Worm (Caenorhabditis elegans) whole organism, L4/young adult: ENCODE measurements around the gene algn-13.

Experiments
- W03F9.2 ChIP-seq: fragments of 150-350 bp; optimal IDR thresholded peaks from 2 replicates; lab custom pipeline; 2014; ENCODE audit warnings: missing biosample characterization, missing genetic modification characterization
- dao-5 ChIP-seq: sonication (generic microtip); optimal IDR thresholded peaks from 2 replicates; lab custom pipeline; 2016; ENCODE audit warnings: missing genotype, missing genetic modification characterization, moderate library complexity, missing compliant biosample characterization
- him-1 ChIP-seq: sonication (generic microtip); optimal IDR thresholded peaks from 2 replicates; lab custom pipeline; 2016; ENCODE audit warnings: missing genotype, missing genetic modification reagents, missing genetic modification characterization, missing compliant biosample characterization

The algn-13 gene

ce11 chrV:13981677-13982076 is 19.9 kb upstream of the algn-13 start:
- no peak for TF ChIP-seq W03F9.2
- no peak for TF ChIP-seq him-1
- no peak for TF ChIP-seq dao-5 (tag; lab: Kevin White, UChicago)

- TF ChIP-seq dao-5 (tag; lab: Kevin White, UChicago) (no peak), him-1 (no peak), W03F9.2 (no peak)
These were observed 19.0 kb upstream of the algn-13 start, which contains the start of gene eol-1 for ce11 chrV:13980807-13981206. eol-1 (minus strand) TSS chrV:13980907.

DNA sequence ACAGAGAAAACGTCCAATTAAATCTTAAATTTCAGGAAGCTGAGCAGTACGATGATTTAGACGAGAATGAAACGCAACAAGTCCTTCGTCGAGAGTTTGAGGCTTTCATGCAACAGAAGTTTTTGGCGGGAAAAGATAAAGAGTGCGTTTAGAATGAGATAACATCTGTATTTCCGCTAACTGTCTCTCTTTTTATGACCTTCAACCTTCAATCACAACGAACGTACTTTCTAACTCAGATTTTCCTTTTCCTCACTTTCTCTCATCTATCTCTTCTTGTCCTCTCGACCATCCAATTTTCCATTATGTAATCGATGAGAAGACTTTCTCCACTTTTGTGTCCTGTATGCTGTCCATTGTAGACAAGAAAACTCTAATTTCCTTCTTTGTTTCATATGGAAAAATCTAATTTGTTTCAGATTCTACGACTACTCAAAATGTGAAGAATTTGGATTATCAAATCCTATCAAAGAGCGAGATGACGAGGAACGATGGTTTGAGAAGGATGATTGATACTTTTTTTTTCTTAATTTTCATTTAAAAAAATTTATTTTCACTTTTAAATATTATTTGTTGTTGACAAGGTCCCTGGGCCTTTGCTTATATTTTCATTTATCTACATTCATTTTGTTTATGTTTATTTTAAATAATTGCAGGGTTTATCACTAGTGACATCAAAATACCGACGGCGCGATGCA is 1.7 kb upstream of the algn-13 start, which contains the start of gene sao-1:
Gene sao-1, plus strand, starts transcription at position 648 of the 698 bp plus-strand sequence.
- no peak for TF ChIP-seq W03F9.2
- no peak for TF ChIP-seq him-1

- TF ChIP-seq dao-5 (tag; lab: Kevin White, UChicago) (no peak), him-1 (no peak), W03F9.2 (no peak)
These were observed 861 bp downstream of the algn-13 start, which contains the start of gene srh-24 for ce11 chrV:13960916-13961315. srh-24 (minus strand) TSS chrV:13961016.

- TF ChIP-seq dao-5 (tag; lab: Kevin White, UChicago) = no peak
- TF ChIP-seq W03F9.2 = no peak
- no peak for TF ChIP-seq him-1
These were observed 3.5 kb downstream of the algn-13 start, which contains the start of gene R10D12.10 for ce11 chrV:13958247-13958646. R10D12.10 (minus strand) TSS chrV:13958347.

DNA sequence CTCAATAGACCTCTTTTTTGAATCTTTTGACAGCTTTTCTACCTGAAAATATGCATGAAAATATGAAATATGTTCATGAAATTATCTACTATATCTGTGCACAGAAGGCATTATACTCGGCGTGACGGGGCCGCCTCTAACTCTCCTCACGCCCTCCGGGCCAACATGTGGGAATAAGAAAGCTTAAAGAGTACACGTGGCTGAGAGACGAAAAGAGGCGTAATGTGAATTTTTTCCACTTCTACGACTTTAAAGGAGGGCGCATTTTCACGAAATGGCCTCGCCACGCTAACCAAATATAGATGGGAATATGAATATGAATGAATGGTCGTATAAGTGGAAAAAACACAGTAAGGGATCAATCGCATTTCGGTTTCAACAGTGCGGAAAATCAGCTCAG is 4.1 kb downstream of the algn-13 start:
- TF ChIP-seq him-1 (no peak), dao-5 (tag; lab: Kevin White, UChicago) (no peak), W03F9.2 (no peak)

DNA sequence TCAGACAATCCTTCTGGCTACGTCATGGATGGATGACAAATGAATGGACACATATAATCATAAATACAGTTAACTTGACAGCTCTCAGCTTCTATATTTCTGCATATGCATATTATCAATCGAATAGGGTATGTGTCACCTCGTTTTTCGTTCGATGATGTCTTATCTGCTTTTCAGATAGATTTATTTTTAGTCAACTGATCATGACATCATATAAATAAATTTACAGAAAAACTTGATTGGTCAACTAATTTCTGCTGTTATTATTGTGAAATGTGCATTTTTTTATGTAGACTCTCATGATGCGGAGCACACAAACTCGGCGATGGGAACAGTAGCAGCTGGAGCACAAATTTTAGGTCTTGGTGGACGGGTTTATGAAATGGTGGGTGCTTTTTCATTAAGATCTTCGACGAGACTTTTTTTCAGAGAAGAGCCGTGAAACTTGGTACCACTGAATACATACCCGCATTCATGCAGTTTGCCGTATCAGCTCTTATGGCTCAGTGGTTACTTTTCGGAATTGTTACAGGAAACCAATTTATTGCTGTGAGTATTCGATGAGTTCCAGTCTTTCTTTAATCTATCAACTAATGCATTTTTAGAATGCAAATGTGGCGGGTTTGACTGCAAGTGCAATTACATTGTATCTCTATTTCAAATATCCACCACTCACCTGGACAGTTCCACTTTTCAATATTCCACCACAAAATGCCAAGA is 6.2 kb downstream of the algn-13 start:
- TF ChIP-seq dao-5 (tag; lab: Kevin White, UChicago) (no peak), him-1 (no peak), W03F9.2 (no peak)

DNA sequence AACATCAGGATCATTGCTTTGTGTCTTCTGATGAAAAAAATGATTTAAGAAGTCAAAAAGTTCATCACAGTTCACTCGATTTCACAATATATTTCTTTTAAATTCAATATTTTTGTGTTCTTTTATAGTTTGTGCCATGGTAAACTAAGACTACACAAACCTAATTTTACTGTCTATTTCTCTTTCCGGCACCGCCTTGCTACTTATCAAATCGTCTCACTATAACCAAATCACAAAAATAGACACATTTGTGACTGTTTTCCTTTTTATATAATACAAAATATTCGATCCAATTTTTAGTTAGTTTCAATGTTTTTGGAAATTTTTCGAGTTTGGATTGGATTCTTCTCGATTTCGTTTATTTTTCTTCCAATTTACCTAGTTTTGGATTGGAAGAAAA is 7.7 kb downstream of the algn-13 start, which contains the start of gene swt-6:
Gene swt-6, plus strand, starts transcription at position 301 of the 400 bp plus-strand sequence.
- TF ChIP-seq dao-5 (tag; lab: Kevin White, UChicago) (no peak), W03F9.2 (no peak), him-1 (no peak)

- no peak for TF ChIP-seq him-1
- no peak for TF ChIP-seq W03F9.2
- TF ChIP-seq dao-5 (tag; lab: Kevin White, UChicago) = no peak
These were observed 8.6 kb downstream of the algn-13 start, which contains the start of gene R10D12.8 for ce11 chrV:13953191-13953590. R10D12.8 (minus strand) TSS chrV:13953291.

ce11 chrV:13949752-13950151 is 12.0 kb downstream of the algn-13 start, which contains the start of gene R10D12.7:
R10D12.7 (plus strand) TSS chrV:13950052.
- TF ChIP-seq W03F9.2 (no peak), dao-5 (tag; lab: Kevin White, UChicago) (no peak), him-1 (no peak)

ce11 chrV:13949010-13949409 is 12.8 kb downstream of the algn-13 start, which contains the start of gene R10D12.6:
R10D12.6 (plus strand) TSS chrV:13949310.
- TF ChIP-seq dao-5 (tag; lab: Kevin White, UChicago) (no peak), W03F9.2 (no peak), him-1 (no peak)

- no peak for TF ChIP-seq W03F9.2
- no peak for TF ChIP-seq him-1
- TF ChIP-seq dao-5 (tag; lab: Kevin White, UChicago) = no peak
These were observed 15.3 kb downstream of the algn-13 start, which contains the start of the genes srx-10 and clec-226 for ce11 chrV:13946385-13947019. srx-10 (minus strand) TSS chrV:13946485. clec-226 (plus strand) TSS chrV:13946969.

ce11 chrV:13942082-13942481 is 19.7 kb downstream of the algn-13 start, which contains the start of gene dpr-1:
dpr-1 (minus strand) TSS chrV:13942182.
- TF ChIP-seq him-1 = no peak
- TF ChIP-seq dao-5 (tag; lab: Kevin White, UChicago) = no peak

ce11 chrV:13936850-13937249 is 24.9 kb downstream of the algn-13 start, which contains the start of gene srw-145:
srw-145 (plus strand) TSS chrV:13937150.
- TF ChIP-seq W03F9.2 (no peak), dao-5 (tag; lab: Kevin White, UChicago) (no peak), him-1 (no peak)
